Worm (Caenorhabditis elegans): ENCODE results near the gene timm-17B.1.

Gene timm-17B.1

ce11 chrIV:4745422-4745821 is at the start of gene timm-17B.1 (continued):
- peak; percentile 24 for TF ChIP-seq fos-1 (tag; optimal IDR thresholded peaks at IDR 0.05)
- TF ChIP-seq dsc-1 (tag; optimal IDR thresholded peaks at IDR 0.05): peak; percentile 72
- TF ChIP-seq nhr-12 (tag; optimal IDR thresholded peaks at IDR 0.05): no peak
- TF ChIP-seq mab-9 (GFP tag; IDR thresholded peaks at IDR 0.05): 0 out of 2 replicates have a peak, but pooled peaks have one; percentile 40
- TF ChIP-seq fkh-10 (GFP tag; optimal IDR thresholded peaks at IDR 0.05): no peak

ce11 chrIV:4789445-4789844 is 44.2 kb upstream of the timm-17B.1 start, which contains the start of gene R11E3.1:
Gene R11E3.1, plus strand, starts transcription at chrIV:4789745.
- TF ChIP-seq dsc-1 (tag; optimal IDR thresholded peaks at IDR 0.05) (no peak), irx-1 (tag; optimal IDR thresholded peaks at IDR 0.05) (no peak), hpl-2 (GFP tag; optimal IDR thresholded peaks at IDR 0.05) (no peak), ces-1 (GFP tag; optimal IDR thresholded peaks at IDR 0.05) (no peak)

- TF ChIP-seq C16A3.4 (tag; optimal IDR thresholded peaks at IDR 0.05) (peak; percentile 37), ceh-82 (tag; optimal IDR thresholded peaks at IDR 0.05) (peak in 1 of 3 experiments; percentile 7), skn-1 (tag; optimal IDR thresholded peaks at IDR 0.05) (peak; percentile 96), mdl-1 (tag; optimal IDR thresholded peaks at IDR 0.05) (peak in 1 of 2 experiments; percentile 13), tbx-2 (tag; optimal IDR thresholded peaks at IDR 0.05) (peak; percentile 30), mep-1 (tag; optimal IDR thresholded peaks at IDR 0.05) (peak; percentile 48), pag-3 (tag; optimal IDR thresholded peaks at IDR 0.05; ENCODE audit: borderline replicate concordance, insufficient read depth) (peak; percentile 47), unc-30 (tag; optimal IDR thresholded peaks at IDR 0.05) (no peak), jun-1 (tag; optimal IDR thresholded peaks at IDR 0.05) (peak; percentile 28), lsy-2 (tag; optimal IDR thresholded peaks at IDR 0.05) (peak; percentile 30 to 63), nhr-20 (tag; optimal IDR thresholded peaks at IDR 0.05) (peak; percentile 65), grh-1 (GFP tag; IDR thresholded peaks at IDR 0.05) (peak; percentile 87), snu-23 (GFP tag; optimal IDR thresholded peaks at IDR 0.05) (peak; percentile 61), nhr-90 (tag; optimal IDR thresholded peaks at IDR 0.05; ENCODE audit: poor library complexity) (peak; percentile 47), nhr-237 (tag; optimal IDR thresholded peaks at IDR 0.05) (peak; percentile 8), sptf-1 (tag; optimal IDR thresholded peaks at IDR 0.05) (no peak), nhr-85 (tag) (peak; percentile 85), lin-35 (GFP tag; optimal IDR thresholded peaks at IDR 0.05) (peak in 1 of 2 experiments; percentile 74), C34B4.2 (tag; optimal IDR thresholded peaks at IDR 0.05) (no peak), dpl-1 (GFP tag; optimal IDR thresholded peaks at IDR 0.05) (peak in 1 of 3 experiments; percentile 42), swsn-7 (tag; optimal IDR thresholded peaks at IDR 0.05) (no peak), blmp-1 (tag; optimal IDR thresholded peaks at IDR 0.05) (peak; percentile 31), nhr-77 (tag; optimal IDR thresholded peaks at IDR 0.05) (peak; percentile 15), sox-4 (tag; optimal IDR thresholded peaks at IDR 0.05) (no peak), efl-1 (optimal IDR thresholded peaks at IDR 0.05) (peak; percentile 20 to 49), efl-1 (GFP tag; optimal IDR thresholded peaks at IDR 0.05 in 1 of 2) (peak in 1 of 2 experiments; percentile 3), ces-1 (GFP tag; optimal IDR thresholded peaks at IDR 0.05) (no peak), elt-2 (tag; optimal IDR thresholded peaks at IDR 0.05) (peak; percentile 45), ceh-63 (GFP tag; optimal IDR thresholded peaks at IDR 0.05) (no peak), elt-3 (tag; optimal IDR thresholded peaks at IDR 0.05) (peak in 3 of 6 experiments; percentile 40 to 73 (median 41))
Observed at ce11 chrIV:4788332-4788731, 43.0 kb upstream of the timm-17B.1 start, which contains the start of gene nhr-104. Gene nhr-104, minus strand, starts transcription at chrIV:4788692.

- TF ChIP-seq isw-1 (GFP tag; IDR thresholded peaks at IDR 0.05) (no peak), lsy-2 (tag; optimal IDR thresholded peaks at IDR 0.05) (peak in 1 of 2 experiments; percentile 29), ztf-11 (tag; optimal IDR thresholded peaks at IDR 0.05) (no peak), hlh-17 (GFP tag; optimal IDR thresholded peaks at IDR 0.05; ENCODE audit: borderline replicate concordance) (no peak), nhr-90 (tag; optimal IDR thresholded peaks at IDR 0.05; ENCODE audit: poor library complexity) (no peak), efl-1 (optimal IDR thresholded peaks at IDR 0.05) (peak in 1 of 2 experiments; percentile 19), efl-1 (GFP tag; optimal IDR thresholded peaks at IDR 0.05 in 1 of 2) (no peak), vab-15 (tag; optimal IDR thresholded peaks at IDR 0.05) (no peak), Y116A8C.19 (tag; optimal IDR thresholded peaks at IDR 0.05; ENCODE audit: borderline replicate concordance) (no peak), lin-35 (GFP tag; optimal IDR thresholded peaks at IDR 0.05) (peak in 1 of 2 experiments; percentile 26), pag-3 (tag; optimal IDR thresholded peaks at IDR 0.05; ENCODE audit: borderline replicate concordance, insufficient read depth) (no peak), lin-39 (tag; optimal IDR thresholded peaks at IDR 0.05) (no peak), C34B4.2 (tag; optimal IDR thresholded peaks at IDR 0.05) (no peak), fkh-10 (GFP tag; optimal IDR thresholded peaks at IDR 0.05) (no peak), elt-3 (tag; optimal IDR thresholded peaks at IDR 0.05) (no peak), snu-23 (GFP tag; optimal IDR thresholded peaks at IDR 0.05) (peak; percentile 28), lin-14 (GFP tag; optimal IDR thresholded peaks at IDR 0.05) (no peak), ceh-63 (GFP tag; optimal IDR thresholded peaks at IDR 0.05) (no peak), ceh-88 (GFP tag; IDR thresholded peaks at IDR 0.05) (no peak), irx-1 (tag; optimal IDR thresholded peaks at IDR 0.05) (peak; percentile 20), efl-3 (GFP tag; optimal IDR thresholded peaks at IDR 0.05) (no peak)
Observed at ce11 chrIV:4781123-4781522, 35.8 kb upstream of the timm-17B.1 start.
